Fruit fly (Drosophila melanogaster) whole organism, embryonic: ENCODE measurements around the gene rush.

Source experiments
- ATbp ChIP-seq: fragments of 200-800 bp; sonication (Bioruptor generic); optimal IDR thresholded peaks from 2 replicates; lab custom pipeline; 2017; ENCODE audit warnings: missing biosample characterization, mild to moderate bottlenecking, missing genetic modification characterization, missing genetic modification reagents
- Ada2b ChIP-seq: fragments of 200-800 bp; sonication (Bioruptor generic); IDR thresholded peaks from 2 replicates; pipeline ENCODE4 v1.3.6; 2022; ENCODE audit warnings: missing biosample characterization, missing genetic modification characterization
- CG10274 ChIP-seq: fragments of 200-800 bp; sonication (Bioruptor generic); optimal IDR thresholded peaks from 3 replicates; lab custom pipeline; 2017; ENCODE audit warnings: missing biosample characterization, mild to moderate bottlenecking, missing genetic modification characterization
- CG10543 ChIP-seq: fragments of 200-800 bp; sonication (Bioruptor generic); optimal IDR thresholded peaks from 3 replicates; lab custom pipeline; 2017; ENCODE audit warnings: missing biosample characterization, mild to moderate bottlenecking, missing genetic modification characterization, moderate library complexity
- CG11696 ChIP-seq: fragments of 200-800 bp; sonication (Bioruptor generic); IDR thresholded peaks from 2 replicates; pipeline ENCODE4 v1.3.6; 2022; ENCODE audit warnings: missing biosample characterization, missing genetic modification characterization
- CG12769 ChIP-seq: fragments of 200-800 bp; sonication (Bioruptor generic); optimal IDR thresholded peaks from 2 replicates; lab custom pipeline; 2019; ENCODE audit warnings: missing biosample characterization, mild to moderate bottlenecking, missing genetic modification characterization, moderate library complexity
- CG14860 ChIP-seq: fragments of 200-800 bp; sonication (Bioruptor generic); IDR thresholded peaks from 3 replicates; pipeline ENCODE4 v1.3.6; 2022; ENCODE audit warnings: missing biosample characterization, missing genetic modification characterization; ENCODE audit not compliant: partially characterized antibody
- CG18262 ChIP-seq: fragments of 200-800 bp; optimal IDR thresholded peaks from 3 replicates; lab custom pipeline; 2019; ENCODE audit warnings: missing biosample characterization, mild to moderate bottlenecking, missing genetic modification characterization, moderate library complexity
- CG18599 ChIP-seq: fragments of 200-800 bp; sonication (Bioruptor generic); optimal IDR thresholded peaks from 3 replicates; lab custom pipeline; 2017; ENCODE audit warnings: missing biosample characterization, missing genetic modification characterization, mild to moderate bottlenecking, moderate library complexity, missing genetic modification reagents
- CG33213 ChIP-seq: fragments of 200-800 bp; sonication (Bioruptor generic); optimal IDR thresholded peaks from 3 replicates; lab custom pipeline; 2016; ENCODE audit warnings: missing biosample characterization, missing genetic modification characterization
- CG34224 ChIP-seq: fragments of 200-800 bp; sonication (Bioruptor generic); IDR thresholded peaks from 3 replicates; pipeline ENCODE4 v1.3.6; 2022; ENCODE audit warnings: missing biosample characterization, missing genetic modification characterization; ENCODE audit not compliant: partially characterized antibody
- CG3726 ChIP-seq: fragments of 200-800 bp; sonication (Bioruptor generic); IDR thresholded peaks from 3 replicates; pipeline ENCODE4, ENCODE4 v1.3.6; 2022; ENCODE audit warnings: missing biosample characterization, missing genetic modification characterization
- CG3847 ChIP-seq: fragments of 200-800 bp; sonication (Bioruptor generic); IDR thresholded peaks from 2 replicates; pipeline ENCODE4 v1.3.6; 2022; ENCODE audit warnings: missing biosample characterization, missing genetic modification characterization
- CG3995 ChIP-seq: fragments of 200-800 bp; sonication (Bioruptor generic); optimal IDR thresholded peaks from 3 replicates; lab custom pipeline; 2016; ENCODE audit warnings: missing biosample characterization, missing genetic modification characterization
- CG7987 ChIP-seq: fragments of 200-800 bp; sonication (Bioruptor generic); optimal IDR thresholded peaks from 2 replicates; lab custom pipeline; 2018; ENCODE audit warnings: missing biosample characterization, mild to moderate bottlenecking, missing genetic modification characterization, moderate library complexity
- CG8089 ChIP-seq: fragments of 200-800 bp; sonication (Bioruptor generic); optimal IDR thresholded peaks from 3 replicates; lab custom pipeline; 2016; ENCODE audit warnings: missing biosample characterization, missing genetic modification characterization
- CG8359 ChIP-seq: fragments of 200-800 bp; sonication (Bioruptor generic); optimal IDR thresholded peaks from 2 replicates; lab custom pipeline; 2017; ENCODE audit warnings: missing biosample characterization, mild to moderate bottlenecking, missing genetic modification characterization, borderline replicate concordance
- CG8765 ChIP-seq: fragments of 200-800 bp; sonication (Bioruptor generic); IDR thresholded peaks from 2 replicates; pipeline ENCODE4 v1.3.6; 2022; ENCODE audit warnings: missing biosample characterization, missing genetic modification characterization
- CrebB ChIP-seq: fragments of 200-800 bp; sonication (Bioruptor generic); optimal IDR thresholded peaks from 3 replicates; lab custom pipeline; 2018; ENCODE audit warnings: missing biosample characterization, mild to moderate bottlenecking, missing genetic modification characterization
- Dref ChIP-seq: fragments of 200-800 bp; sonication (Bioruptor generic); IDR thresholded peaks from 2 replicates; pipeline ENCODE4 v1.3.6; 2022; ENCODE audit warnings: missing biosample characterization, missing genetic modification characterization
- E2f2 ChIP-seq: fragments of 200-800 bp; sonication (Bioruptor generic); IDR thresholded peaks from 2 replicates; pipeline ENCODE4 v1.3.6; 2022; ENCODE audit warnings: missing biosample characterization, missing genetic modification characterization
- ERR ChIP-seq: fragments of 200-800 bp; sonication (Bioruptor generic); optimal IDR thresholded peaks from 2 replicates; lab custom pipeline; 2016; ENCODE audit warnings: missing biosample characterization, missing genetic modification characterization
- Fer2 ChIP-seq: fragments of 200-800 bp; sonication (Bioruptor generic); optimal IDR thresholded peaks from 2 replicates; lab custom pipeline; 2018; ENCODE audit warnings: missing biosample characterization, mild to moderate bottlenecking, missing genetic modification characterization, moderate library complexity
- Hr78 ChIP-seq, 2 experiments: fragments of 200-800 bp in 1 of 2; fragments of >200 bp in 1 of 2; sonication (Bioruptor generic) in 1 of 2; optimal IDR thresholded peaks; 2 replicates each; lab custom pipeline; 2017 to 2019; ENCODE audit warnings: missing biosample characterization in 2 of 2, missing genetic modification characterization in 2 of 2, mild to moderate bottlenecking in 1 of 2, moderate library complexity in 1 of 2
- Med ChIP-seq: fragments of 200-800 bp; sonication (Bioruptor generic); peaks from one replicate; lab custom pipeline; 2016; ENCODE audit warnings: missing biosample characterization, missing genetic modification characterization, mild to moderate bottlenecking, inconsistent platforms, moderate library complexity
- Mes4 ChIP-seq: fragments of 200-800 bp; sonication (Bioruptor generic); optimal IDR thresholded peaks from 2 replicates; lab custom pipeline; 2016; ENCODE audit warnings: missing biosample characterization, missing genetic modification characterization
- Nf-YC ChIP-seq: fragments of 200-800 bp; optimal IDR thresholded peaks from 3 replicates; lab custom pipeline; 2019; ENCODE audit warnings: missing biosample characterization, mild to moderate bottlenecking, missing genetic modification characterization, moderate library complexity
- Sox102F ChIP-seq: fragments of 200-800 bp; sonication (Bioruptor generic); optimal IDR thresholded peaks from 2 replicates; lab custom pipeline; 2018; ENCODE audit warnings: missing biosample characterization, mild to moderate bottlenecking, missing genetic modification characterization, moderate library complexity
- ash1 ChIP-seq: fragments of 200-800 bp; sonication (Bioruptor generic); optimal IDR thresholded peaks from 2 replicates; lab custom pipeline; 2018; ENCODE audit warnings: missing biosample characterization, mild to moderate bottlenecking, missing genetic modification characterization
- bbx ChIP-seq: fragments of 200-800 bp; sonication (Bioruptor generic); IDR thresholded peaks from 2 replicates; pipeline ENCODE4 v1.3.6; 2022; ENCODE audit warnings: missing biosample characterization, missing genetic modification characterization; ENCODE audit not compliant: partially characterized antibody
- bsh ChIP-seq, 2 experiments: fragments of 200-800 bp; sonication (Bioruptor generic); optimal IDR thresholded peaks; 2 replicates each; lab custom pipeline; 2017 to 2018; ENCODE audit warnings: mild to moderate bottlenecking in 2 of 2, missing biosample characterization in 2 of 2, missing genetic modification characterization in 2 of 2, moderate library complexity in 1 of 2
- chif ChIP-seq, 2 experiments: fragments of 200-800 bp; sonication (Bioruptor generic); optimal IDR thresholded peaks; 3 replicates each; lab custom pipeline; 2016; ENCODE audit warnings: missing biosample characterization in 2 of 2, missing genetic modification characterization in 2 of 2
- crp ChIP-seq, 2 experiments: fragments of 200-800 bp; sonication (Bioruptor generic); optimal IDR thresholded peaks; 2 replicates in 1 of 2; 3 replicates in 1 of 2; lab custom pipeline; 2017; ENCODE audit warnings: missing biosample characterization in 2 of 2, missing genetic modification characterization in 2 of 2, mild to moderate bottlenecking in 1 of 2, moderate library complexity in 1 of 2
- fd64A ChIP-seq: fragments of 200-800 bp; sonication (Bioruptor generic); optimal IDR thresholded peaks from 3 replicates; lab custom pipeline; 2018; ENCODE audit warnings: missing biosample characterization, mild to moderate bottlenecking, missing genetic modification characterization
- gem ChIP-seq: fragments of 200-800 bp; sonication (Bioruptor generic); optimal IDR thresholded peaks from 2 replicates; lab custom pipeline; 2019; ENCODE audit warnings: missing biosample characterization, mild to moderate bottlenecking, missing genetic modification characterization, moderate library complexity
- hkb ChIP-seq, 2 experiments: fragments of 200-800 bp in 1 of 2; fragments of >200 bp in 1 of 2; sonication (Bioruptor generic) in 1 of 2; IDR thresholded peaks in 1 of 2; optimal IDR thresholded peaks in 1 of 2; 2 replicates each; pipeline versions ENCODE4 v1.3.6 to Lab custom; 2017 to 2022; ENCODE audit warnings: missing biosample characterization in 1 of 2, missing genetic modification characterization in 1 of 2
- kah ChIP-seq: fragments of 200-800 bp; sonication (Bioruptor generic); optimal IDR thresholded peaks from 2 replicates; lab custom pipeline; 2018; ENCODE audit warnings: missing biosample characterization, mild to moderate bottlenecking, missing genetic modification characterization
- lmd ChIP-seq: fragments of 200-800 bp; sonication (Bioruptor generic); IDR thresholded peaks from 2 replicates; pipeline ENCODE4 v1.3.6; 2022; ENCODE audit warnings: missing biosample characterization, missing genetic modification characterization
- nerfin-1 ChIP-seq: fragments of 200-800 bp; sonication (Bioruptor generic); optimal IDR thresholded peaks from 3 replicates; lab custom pipeline; 2019; ENCODE audit warnings: missing biosample characterization, mild to moderate bottlenecking, missing genetic modification characterization, moderate library complexity
- org-1 ChIP-seq: fragments of 200-800 bp; sonication (Bioruptor generic); optimal IDR thresholded peaks from 2 replicates; lab custom pipeline; 2017; ENCODE audit warnings: missing biosample characterization, missing genetic modification characterization
- p53 ChIP-seq: fragments of 200-800 bp; sonication (Bioruptor generic); optimal IDR thresholded peaks from 2 replicates; lab custom pipeline; 2016; ENCODE audit warnings: missing biosample characterization, missing genetic modification characterization
- pfk ChIP-seq: fragments of 200-800 bp; sonication (Bioruptor generic); optimal IDR thresholded peaks from 2 replicates; lab custom pipeline; 2018; ENCODE audit warnings: missing biosample characterization, mild to moderate bottlenecking, missing genetic modification characterization, moderate library complexity
- pita ChIP-seq: fragments of 200-800 bp; sonication (Bioruptor generic); optimal IDR thresholded peaks from 2 replicates; lab custom pipeline; 2017; ENCODE audit warnings: missing biosample characterization, mild to moderate bottlenecking, missing genetic modification characterization
- repo ChIP-seq: fragments of 200-800 bp; sonication (Bioruptor generic); optimal IDR thresholded peaks from 2 replicates; lab custom pipeline; 2016; ENCODE audit warnings: missing biosample characterization, missing genetic modification characterization
- tgo ChIP-seq: fragments of 200-800 bp; sonication (Bioruptor generic); IDR thresholded peaks from 3 replicates; pipeline ENCODE4 v1.3.6; 2022; ENCODE audit warnings: missing biosample characterization, missing genetic modification characterization
- vfl ChIP-seq: fragments of 200-800 bp; sonication (Bioruptor generic); optimal IDR thresholded peaks from 2 replicates; lab custom pipeline; 2016; ENCODE audit warnings: missing biosample characterization, missing genetic modification characterization
- zen ChIP-seq: fragments of 200-800 bp; sonication (Bioruptor generic); optimal IDR thresholded peaks from 3 replicates; lab custom pipeline; 2018; ENCODE audit warnings: missing biosample characterization, mild to moderate bottlenecking, missing genetic modification characterization, moderate library complexity
- zfh1 ChIP-seq: fragments of 200-800 bp; sonication (Bioruptor generic); IDR thresholded peaks from 3 replicates; pipeline ENCODE4 v1.3.6; 2022; ENCODE audit warnings: missing biosample characterization, missing genetic modification characterization
- zfh2 ChIP-seq: fragments of 200-800 bp; sonication (Bioruptor generic); optimal IDR thresholded peaks from 2 replicates; lab custom pipeline; 2016; ENCODE audit warnings: missing biosample characterization, missing genetic modification characterization

The rush gene

dm6 chrX:1512753-1513226 is 34.4 kb downstream of the rush start, which contains the start of gene CG14795 (continued):
- TF ChIP-seq gem (tag; lab: Kevin White, UChicago) (no peak), p53 (GFP tag; lab: Kevin White, UChicago) (peak; percentile 47), Mes4 (GFP tag; lab: Kevin White, UChicago) (no peak), Nf-YC (tag; lab: Kevin White, UChicago) (peak; percentile 58), CG12769 (tag; lab: Kevin White, UChicago) (peak; percentile 49), Med (peak; percentile 89), lmd (GFP tag; lab: Robert Waterston, UW) (no peak; the same call in 1 of the 2 replicates), Sox102F (GFP tag; lab: Kevin White, UChicago) (no peak), CG10543 (no peak), CG3995 (GFP tag; lab: Kevin White, UChicago) (peak; percentile 38), E2f2 (GFP tag; lab: Robert Waterston, UW) (peak; percentile 92), ERR (GFP tag; lab: Kevin White, UChicago) (peak; percentile 6), vfl (GFP tag; lab: Kevin White, UChicago) (no peak), crp (GFP tag; optimal IDR thresholded peaks at IDR 0.05; lab: Kevin White, UChicago) (peak in 1 of 2 experiments; percentile 17), tgo (GFP tag; lab: Robert Waterston, UW) (no peak), zfh1 (GFP tag; lab: Robert Waterston, UW) (peak; percentile 53; the same call in 1 of the 3 replicates), fd64A (GFP tag; lab: Kevin White, UChicago) (no peak), zfh2 (peak; percentile 39), CG11696 (GFP tag; lab: Robert Waterston, UW) (no peak), org-1 (no peak), ash1 (no peak), repo (peak; percentile 46), CG3847 (GFP tag; lab: Robert Waterston, UW) (peak; percentile 71), kah (GFP tag; lab: Kevin White, UChicago) (no peak), Hr78 (GFP tag; optimal IDR thresholded peaks at IDR 0.05; lab: Kevin White, UChicago) (no peak), hkb (optimal IDR thresholded peaks at IDR 0.05; lab: Kevin White, UChicago) (peak; percentile 65), hkb (GFP tag; IDR thresholded peaks at IDR 0.05; lab: Robert Waterston, UW) (no peak), CG7987 (GFP tag; lab: Kevin White, UChicago) (peak; percentile 14), nerfin-1 (tag; lab: Kevin White, UChicago) (peak; percentile 13), CG8765 (no peak), CG8359 (GFP tag; lab: Kevin White, UChicago) (no peak), Ada2b (GFP tag; lab: Robert Waterston, UW) (no peak), zen (peak; percentile 78), CG18262 (tag; lab: Kevin White, UChicago) (peak; percentile 11), Dref (GFP tag; lab: Robert Waterston, UW) (peak; percentile 99), CG10274 (GFP tag; lab: Kevin White, UChicago) (no peak), bbx (GFP tag; lab: Robert Waterston, UW) (peak; percentile 97), bsh (GFP tag; optimal IDR thresholded peaks at IDR 0.05; lab: Kevin White, UChicago) (no peak), pita (GFP tag; lab: Kevin White, UChicago) (peak; percentile 97), Fer2 (no peak), CG8089 (GFP tag; lab: Kevin White, UChicago) (no peak), pfk (no peak), CG33213 (GFP tag; lab: Kevin White, UChicago) (peak; percentile 80), chif (GFP tag; optimal IDR thresholded peaks at IDR 0.05; lab: Kevin White, UChicago) (peak in 1 of 2 experiments; percentile 2), CG34224 (GFP tag; lab: Robert Waterston, UW) (peak; percentile 96), ATbp (GFP tag; lab: Kevin White, UChicago) (no peak), CG3726 (GFP tag; lab: Robert Waterston, UW) (no peak), CrebB (peak; percentile 50), CG18599 (GFP tag; lab: Kevin White, UChicago) (no peak), CG14860 (GFP tag; lab: Robert Waterston, UW) (peak; percentile 85)
